Fruit fly (Drosophila melanogaster) whole organism, embryonic: Measurements from ENCODE around the gene Ser.

Experiments
- CG13424 ChIP-seq: fragments of 200-800 bp; sonication (Bioruptor generic); optimal IDR thresholded peaks from 2 replicates; lab custom pipeline; 2019; ENCODE audit warnings: missing biosample characterization, mild to moderate bottlenecking, missing genetic modification characterization, moderate library complexity
- CG15696 ChIP-seq: fragments of 200-800 bp; sonication (Bioruptor generic); optimal IDR thresholded peaks from 2 replicates; lab custom pipeline; 2019; ENCODE audit warnings: missing biosample characterization, mild to moderate bottlenecking, missing genetic modification characterization, moderate library complexity
- CG9437 ChIP-seq: fragments of 200-800 bp; sonication (Bioruptor generic); optimal IDR thresholded peaks from 2 replicates; lab custom pipeline; 2018; ENCODE audit warnings: missing biosample characterization, mild to moderate bottlenecking, missing genetic modification characterization
- CG9817 ChIP-seq: fragments of 200-800 bp; sonication (Bioruptor generic); optimal IDR thresholded peaks from 2 replicates; lab custom pipeline; 2018; ENCODE audit warnings: missing biosample characterization, mild to moderate bottlenecking, missing genetic modification characterization, moderate library complexity
- Doc3 ChIP-seq: fragments of 200-800 bp; sonication (Bioruptor generic); IDR thresholded peaks from 3 replicates; pipeline ENCODE4 v1.3.6; 2022; ENCODE audit warnings: missing biosample characterization, missing genetic modification characterization; ENCODE audit not compliant: partially characterized antibody
- MESR4 ChIP-seq: fragments of 200-800 bp; sonication (Bioruptor generic); optimal IDR thresholded peaks from 2 replicates; lab custom pipeline; 2018; ENCODE audit warnings: missing biosample characterization, mild to moderate bottlenecking, missing genetic modification characterization, moderate library complexity
- Oaz ChIP-seq: fragments of 200-800 bp; sonication (Bioruptor generic); IDR thresholded peaks from 2 replicates; pipeline ENCODE4 v1.3.6; 2022; ENCODE audit warnings: missing biosample characterization, missing genetic modification characterization
- al ChIP-seq: fragments of 200-800 bp; sonication (Bioruptor generic); IDR thresholded peaks from 2 replicates; pipeline ENCODE4 v1.3.6; 2022; ENCODE audit warnings: missing biosample characterization, missing genetic modification characterization
- gem ChIP-seq: fragments of 200-800 bp; sonication (Bioruptor generic); optimal IDR thresholded peaks from 2 replicates; lab custom pipeline; 2019; ENCODE audit warnings: missing biosample characterization, mild to moderate bottlenecking, missing genetic modification characterization, moderate library complexity

- TF ChIP-seq Doc3 (GFP tag; lab: Robert Waterston, UW), result no peak
- no peak for TF ChIP-seq al (GFP tag; lab: Robert Waterston, UW)
- TF ChIP-seq gem (tag; lab: Kevin White, UChicago), result no peak
- TF ChIP-seq MESR4, result no peak
- no peak for TF ChIP-seq CG9817 (tag; lab: Kevin White, UChicago)
- no peak for TF ChIP-seq Oaz (GFP tag; lab: Robert Waterston, UW)
- no peak for TF ChIP-seq CG9437 (GFP tag; lab: Kevin White, UChicago)
- no peak for TF ChIP-seq CG15696 (tag; lab: Kevin White, UChicago)
- no peak for TF ChIP-seq CG13424
These were observed 26.7 kb downstream of the Ser start for dm6 chr3R:27167350-27167749.
